Worm (Caenorhabditis elegans) whole organism, L1 larva: ENCODE measurements around the gene bmy-1.

ENCODE experiments used
- lin-35 ChIP-seq, 2 experiments: fragments of 150-350 bp; optimal IDR thresholded peaks; 2 replicates each; lab custom pipeline; 2014; ENCODE audit warnings: missing biosample characterization in 2 of 2, missing genetic modification characterization in 2 of 2, missing genetic modification reagents in 2 of 2
- zag-1 ChIP-seq: fragments of 150-350 bp; optimal IDR thresholded peaks from 2 replicates; lab custom pipeline; 2014; ENCODE audit warnings: missing biosample characterization, missing genetic modification characterization

DNA sequence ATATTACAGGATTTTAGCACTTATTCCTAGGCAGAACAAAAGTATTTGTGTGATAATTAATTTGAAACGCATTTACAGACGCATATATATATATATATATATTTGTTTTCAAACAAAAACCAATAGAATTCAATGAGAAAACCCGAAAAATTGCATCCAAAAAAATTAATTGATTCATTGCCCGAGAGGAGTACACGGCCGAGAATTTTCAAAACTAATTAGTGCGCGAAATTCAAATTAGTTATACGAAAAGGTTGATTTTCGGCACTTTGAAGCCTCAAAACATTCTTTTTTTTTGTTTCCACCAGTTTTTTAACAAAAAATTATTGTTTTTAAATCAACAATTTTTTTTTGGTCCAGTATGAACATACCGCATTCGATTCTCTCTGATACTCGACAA, 33.0 kb downstream of the bmy-1 start:
- no peak for TF ChIP-seq zag-1 (tag; lab: Kevin White, UChicago)
- peak in 1 of 2 experiments; percentile 3 for TF ChIP-seq lin-35 (GFP tag; optimal IDR thresholded peaks at IDR 0.05; lab: Kevin White, UChicago)
